Worm (Caenorhabditis elegans): Measurements from ENCODE around the gene hif-1.
A peak's percentile ranks its signal among the peaks of the same experiment; 100 is the strongest.

hif-1 gene

ce11 chrV:20789105-20789504 lies 8.9 kb downstream of the hif-1 start, which contains the start of gene tpan-1 (continued):
- peak; percentile 79 for TF ChIP-seq lin-39 (tag; optimal IDR thresholded peaks at IDR 0.05)

ce11 chrV:20790011-20790410 lies 9.8 kb downstream of the hif-1 start, which contains the start of gene Y44A6D.1:
Gene Y44A6D.1 (minus strand): TSS chrV:20790033.
- TF ChIP-seq lin-15B (tag; optimal IDR thresholded peaks at IDR 0.05) (no peak), zag-1 (tag; optimal IDR thresholded peaks at IDR 0.05) (no peak), ceh-82 (tag; optimal IDR thresholded peaks at IDR 0.05) (no peak), lsy-12 (tag; optimal IDR thresholded peaks at IDR 0.05) (no peak), ztf-11 (tag; optimal IDR thresholded peaks at IDR 0.05) (no peak)

ce11 chrV:20790616-20791015 lies 10.4 kb downstream of the hif-1 start:
- TF ChIP-seq ZK546.5 (tag; optimal IDR thresholded peaks at IDR 0.05) (no peak), ceh-82 (tag; optimal IDR thresholded peaks at IDR 0.05) (peak; percentile 24)

- TF ChIP-seq nfya-1 (tag; optimal IDR thresholded peaks at IDR 0.05; ENCODE audit: insufficient read depth): no peak
- TF ChIP-seq nhr-12 (tag; optimal IDR thresholded peaks at IDR 0.05): no peak
- no peak for TF ChIP-seq fkh-2 (tag; optimal IDR thresholded peaks at IDR 0.05)
- no peak for TF ChIP-seq ceh-28 (tag; optimal IDR thresholded peaks at IDR 0.05)
- no peak for TF ChIP-seq nhr-43 (tag; optimal IDR thresholded peaks at IDR 0.05; ENCODE audit: poor library complexity, severe bottlenecking)
- no peak for TF ChIP-seq zag-1 (tag; optimal IDR thresholded peaks at IDR 0.05)
- no peak for TF ChIP-seq sea-2 (GFP tag; optimal IDR thresholded peaks at IDR 0.05)
- no peak for TF ChIP-seq egl-5 (tag; optimal IDR thresholded peaks at IDR 0.05)
- no peak for TF ChIP-seq lsy-12 (tag; optimal IDR thresholded peaks at IDR 0.05)
- TF ChIP-seq nhr-23 (tag; optimal IDR thresholded peaks at IDR 0.05): no peak
- no peak for TF ChIP-seq skn-1 (tag; optimal IDR thresholded peaks at IDR 0.05)
- TF ChIP-seq elt-2 (tag; optimal IDR thresholded peaks at IDR 0.05): peak; percentile 68
- no peak for TF ChIP-seq aly-2 (tag; optimal IDR thresholded peaks at IDR 0.05)
- no peak for TF ChIP-seq pha-4 (tag; optimal IDR thresholded peaks at IDR 0.05)
- TF ChIP-seq ama-1 (optimal IDR thresholded peaks at IDR 0.05): no peak
- no peak for TF ChIP-seq jun-1 (tag; optimal IDR thresholded peaks at IDR 0.05)
- peak; percentile 43 for TF ChIP-seq pqm-1 (tag; optimal IDR thresholded peaks at IDR 0.05)
- no peak for TF ChIP-seq ceh-16 (tag; optimal IDR thresholded peaks at IDR 0.05)
Observed at ce11 chrV:20792371-20792890, 12.2 kb downstream of the hif-1 start, which contains the start of gene Y44A6D.3. Gene Y44A6D.3 (minus strand): TSS chrV:20792421.

ce11 chrV:20793761-20794160 lies 13.6 kb downstream of the hif-1 start:
- peak; percentile 42 for TF ChIP-seq nfya-1 (tag; optimal IDR thresholded peaks at IDR 0.05; ENCODE audit: insufficient read depth)
- peak; percentile 53 for TF ChIP-seq elt-2 (tag; optimal IDR thresholded peaks at IDR 0.05)
- TF ChIP-seq lin-39 (tag; optimal IDR thresholded peaks at IDR 0.05): peak; percentile 45
- TF ChIP-seq pha-4 (tag; optimal IDR thresholded peaks at IDR 0.05): no peak

- TF ChIP-seq unc-39 (tag; optimal IDR thresholded peaks at IDR 0.05) (no peak), elt-3 (tag; optimal IDR thresholded peaks at IDR 0.05) (no peak), mml-1 (tag; optimal IDR thresholded peaks at IDR 0.05) (no peak), fkh-10 (GFP tag; optimal IDR thresholded peaks at IDR 0.05) (no peak), ztf-4 (tag; optimal IDR thresholded peaks at IDR 0.05) (no peak), nhr-76 (tag; optimal IDR thresholded peaks at IDR 0.05) (no peak), elt-2 (tag; optimal IDR thresholded peaks at IDR 0.05) (no peak), pqm-1 (tag; optimal IDR thresholded peaks at IDR 0.05) (no peak), fos-1 (tag; optimal IDR thresholded peaks at IDR 0.05) (no peak), zag-1 (tag; optimal IDR thresholded peaks at IDR 0.05) (no peak), egl-27 (tag; optimal IDR thresholded peaks at IDR 0.05) (no peak), nhr-11 (tag; optimal IDR thresholded peaks at IDR 0.05) (no peak), lin-15B (tag; optimal IDR thresholded peaks at IDR 0.05) (no peak), fkh-2 (tag; optimal IDR thresholded peaks at IDR 0.05) (no peak), nhr-67 (tag; optimal IDR thresholded peaks at IDR 0.05) (no peak)
Observed at ce11 chrV:20797918-20798317, 17.7 kb downstream of the hif-1 start, which contains the start of gene sdf-9. Gene sdf-9 (plus strand): TSS chrV:20798218.

All from whole organism, L3 larva.